Worm (Caenorhabditis elegans) whole organism, mixed stage, embryonic: Measurements from ENCODE around the gene Y71H10B.1.
A peak's percentile ranks its signal among the peaks of the same experiment; 100 is the strongest.

Source experiments
- M03D4.4 ChIP-seq: sonication (generic microtip); optimal IDR thresholded peaks from 2 replicates; lab custom pipeline; 2017; ENCODE audit warnings: mild to moderate bottlenecking, missing genetic modification characterization, missing compliant biosample characterization
- bed-3 ChIP-seq: fragments of 200-800 bp; sonication (Bioruptor generic); optimal IDR thresholded peaks from 3 replicates; lab custom pipeline; 2018; ENCODE audit warnings: mild to moderate bottlenecking, missing genetic modification characterization, moderate library complexity, missing compliant biosample characterization
- blmp-1 ChIP-seq: fragments of 150-350 bp; optimal IDR thresholded peaks from 2 replicates; lab custom pipeline; 2014; ENCODE audit warnings: missing biosample characterization, missing genetic modification characterization
- ceh-39 ChIP-seq: fragments of 150-350 bp; optimal IDR thresholded peaks from 2 replicates; lab custom pipeline; 2014; ENCODE audit warnings: missing biosample characterization, missing genetic modification characterization
- ceh-43 ChIP-seq: fragments of 200-800 bp; sonication (Bioruptor generic); optimal IDR thresholded peaks from 2 replicates; lab custom pipeline; 2018; ENCODE audit warnings: mild to moderate bottlenecking, missing genetic modification characterization, moderate library complexity, missing compliant biosample characterization
- ceh-83 ChIP-seq: fragments of 200-800 bp; sonication (Bioruptor generic); optimal IDR thresholded peaks from 2 replicates; lab custom pipeline; 2018; ENCODE audit warnings: mild to moderate bottlenecking, missing genetic modification characterization, missing compliant biosample characterization
- ces-1 ChIP-seq: fragments of 150-350 bp; optimal IDR thresholded peaks from 2 replicates; lab custom pipeline; 2014; ENCODE audit warnings: missing biosample characterization, missing genetic modification reagents, missing genetic modification characterization
- cnd-1 ChIP-seq: fragments of 200-800 bp; sonication (Bioruptor generic); optimal IDR thresholded peaks from 2 replicates; lab custom pipeline; 2018; ENCODE audit warnings: mild to moderate bottlenecking, missing genetic modification characterization, missing compliant biosample characterization
- drap-1 ChIP-seq: fragments of 200-800 bp; sonication (Bioruptor generic); optimal IDR thresholded peaks from 3 replicates; lab custom pipeline; 2018; ENCODE audit warnings: mild to moderate bottlenecking, missing genetic modification characterization, missing compliant biosample characterization
- elt-1 ChIP-seq: sonication (generic microtip); optimal IDR thresholded peaks from 2 replicates; lab custom pipeline; 2017; ENCODE audit warnings: missing genetic modification characterization, mild to moderate bottlenecking, missing compliant biosample characterization, antibody characterized with exemption, moderate library complexity, borderline replicate concordance; ENCODE audit not compliant: insufficient read depth
- elt-3 ChIP-seq: fragments of 150-350 bp; optimal IDR thresholded peaks from 2 replicates; lab custom pipeline; 2014; ENCODE audit warnings: missing biosample characterization, missing genetic modification characterization
- flh-1 ChIP-seq: fragments of 200-800 bp; sonication (Bioruptor generic); optimal IDR thresholded peaks from 2 replicates; lab custom pipeline; 2018; ENCODE audit warnings: mild to moderate bottlenecking, missing genetic modification characterization, moderate library complexity, missing compliant biosample characterization
- ham-2 ChIP-seq: fragments of 200-800 bp; sonication (Bioruptor generic); optimal IDR thresholded peaks from 2 replicates; lab custom pipeline; 2018; ENCODE audit warnings: mild to moderate bottlenecking, missing genetic modification characterization, missing compliant biosample characterization
- hlh-1 ChIP-seq: fragments of 150-350 bp; optimal IDR thresholded peaks from 2 replicates; lab custom pipeline; 2014; ENCODE audit warnings: missing biosample characterization, missing genetic modification reagents, missing genetic modification characterization
- lin-13 ChIP-seq: fragments of 150-350 bp; optimal IDR thresholded peaks from 2 replicates; lab custom pipeline; 2014; ENCODE audit warnings: missing biosample characterization, missing genetic modification characterization
- lin-32 ChIP-seq: fragments of 200-800 bp; sonication (Bioruptor generic); optimal IDR thresholded peaks from 2 replicates; lab custom pipeline; 2018; ENCODE audit warnings: mild to moderate bottlenecking, missing genetic modification characterization, missing compliant biosample characterization
- lsy-2 ChIP-seq: fragments of 150-350 bp; optimal IDR thresholded peaks from 2 replicates; lab custom pipeline; 2014; ENCODE audit warnings: missing biosample characterization, missing genetic modification characterization
- mab-5 ChIP-seq: fragments of 150-350 bp; optimal IDR thresholded peaks from 2 replicates; lab custom pipeline; 2014; ENCODE audit warnings: missing biosample characterization, missing genetic modification characterization
- mep-1 ChIP-seq: fragments of 150-350 bp; optimal IDR thresholded peaks from 2 replicates; lab custom pipeline; 2017; ENCODE audit warnings: missing biosample characterization, missing genetic modification reagents, missing genetic modification characterization, inconsistent platforms
- mls-2 ChIP-seq: sonication (generic microtip); optimal IDR thresholded peaks from 2 replicates; lab custom pipeline; 2016; ENCODE audit warnings: mild to moderate bottlenecking, missing genetic modification characterization, moderate library complexity, missing compliant biosample characterization
- nhr-12 ChIP-seq: fragments of 150-350 bp; optimal IDR thresholded peaks from 2 replicates; lab custom pipeline; 2014; ENCODE audit warnings: missing biosample characterization, missing genetic modification characterization
- nhr-2 ChIP-seq: fragments of 150-350 bp; optimal IDR thresholded peaks from 2 replicates; lab custom pipeline; 2014; ENCODE audit warnings: missing biosample characterization, missing genetic modification characterization
- nhr-237 ChIP-seq: fragments of 150-350 bp; optimal IDR thresholded peaks from 2 replicates; lab custom pipeline; 2014; ENCODE audit warnings: missing biosample characterization, missing genetic modification characterization
- nhr-28 ChIP-seq: fragments of 150-350 bp; optimal IDR thresholded peaks from 2 replicates; lab custom pipeline; 2014; ENCODE audit warnings: missing biosample characterization, missing genetic modification characterization
- nhr-76 ChIP-seq: sonication (generic microtip); optimal IDR thresholded peaks from 2 replicates; lab custom pipeline; 2017; ENCODE audit warnings: missing biosample characterization, missing genetic modification characterization
- pha-4 ChIP-seq: fragments of 150-350 bp; optimal IDR thresholded peaks from 2 replicates; lab custom pipeline; 2018; ENCODE audit warnings: missing biosample characterization, missing genetic modification reagents, missing genetic modification characterization
- sem-2 ChIP-seq: fragments of 200-800 bp; sonication (Bioruptor generic); optimal IDR thresholded peaks from 2 replicates; lab custom pipeline; 2018; ENCODE audit warnings: mild to moderate bottlenecking, missing genetic modification characterization, missing compliant biosample characterization
- snpc-4 ChIP-seq: fragments of 150-350 bp; optimal IDR thresholded peaks from 2 replicates; lab custom pipeline; 2014; ENCODE audit warnings: missing biosample characterization, missing genetic modification characterization
- sptf-1 ChIP-seq: sonication (generic microtip); optimal IDR thresholded peaks from 2 replicates; lab custom pipeline; 2017; ENCODE audit warnings: mild to moderate bottlenecking, missing genetic modification characterization, moderate library complexity, missing compliant biosample characterization
- tbx-8 ChIP-seq: fragments of 200-800 bp; sonication (Bioruptor generic); optimal IDR thresholded peaks from 2 replicates; lab custom pipeline; 2018; ENCODE audit warnings: mild to moderate bottlenecking, missing genetic modification characterization, moderate library complexity, missing compliant biosample characterization
- unc-120 ChIP-seq: sonication (generic microtip); optimal IDR thresholded peaks from 2 replicates; lab custom pipeline; 2017; ENCODE audit warnings: missing genetic modification characterization, missing compliant biosample characterization; ENCODE audit not compliant: poor library complexity, severe bottlenecking
- unc-39 ChIP-seq: fragments of 150-350 bp; optimal IDR thresholded peaks from 2 replicates; lab custom pipeline; 2014; ENCODE audit warnings: missing biosample characterization, missing genetic modification characterization
- unc-62 ChIP-seq: fragments of 150-350 bp; optimal IDR thresholded peaks from 2 replicates; lab custom pipeline; 2014; ENCODE audit warnings: missing biosample characterization, missing genetic modification reagents, missing genetic modification characterization
- zip-8 ChIP-seq: fragments of 150-350 bp; optimal IDR thresholded peaks from 2 replicates; lab custom pipeline; 2014; ENCODE audit warnings: missing biosample characterization, missing genetic modification characterization
- ztf-11 ChIP-seq: fragments of 150-350 bp; optimal IDR thresholded peaks from 2 replicates; lab custom pipeline; 2014; ENCODE audit warnings: missing biosample characterization, missing genetic modification characterization

The Y71H10B.1 gene

DNA sequence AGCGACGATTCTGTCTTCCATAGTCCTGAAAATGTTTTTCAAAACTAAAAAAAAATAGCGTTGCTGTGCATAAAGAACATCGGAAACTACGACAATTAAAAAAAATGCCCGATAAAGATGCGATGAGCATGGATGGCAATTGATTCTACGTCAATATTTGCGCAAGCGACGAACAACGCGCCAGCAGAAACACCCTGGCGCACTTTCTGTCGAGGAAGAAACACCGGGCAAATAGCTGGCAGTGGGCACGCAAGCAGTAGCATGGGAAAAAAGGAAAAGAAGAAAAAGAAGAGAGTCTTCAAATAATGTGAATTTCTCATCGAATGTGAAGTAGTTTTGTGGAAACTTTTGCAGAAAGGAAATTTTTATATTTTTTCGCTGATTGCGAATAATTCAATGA lies 30.5 kb downstream of the Y71H10B.1 start, which contains the start of gene C14A11.9:
TSS of gene C14A11.9 (minus strand) at position 27 of the 400 bp plus-strand sequence.
- TF ChIP-seq sptf-1 (tag; lab: Kevin White, UChicago) (peak; percentile 85), tbx-8 (peak; percentile 42), unc-120 (tag; lab: Kevin White, UChicago) (peak; percentile 75), ztf-11 (tag; lab: Kevin White, UChicago) (no peak), nhr-237 (peak; percentile 77), elt-3 (tag; lab: Kevin White, UChicago) (no peak), lsy-2 (tag; lab: Kevin White, UChicago) (peak; percentile 76), drap-1 (GFP tag; lab: Kevin White, UChicago) (peak; percentile 74), blmp-1 (tag; lab: Kevin White, UChicago) (no peak), ces-1 (GFP tag; lab: Kevin White, UChicago) (peak; percentile 56), nhr-2 (tag; lab: Kevin White, UChicago) (no peak), ham-2 (peak; percentile 50), mls-2 (peak; percentile 86), bed-3 (GFP tag; lab: Kevin White, UChicago) (peak; percentile 10), mab-5 (tag; lab: Kevin White, UChicago) (no peak), lin-32 (GFP tag; lab: Kevin White, UChicago) (peak; percentile 45), unc-62 (peak; percentile 21), flh-1 (no peak), pha-4 (tag; lab: Kevin White, UChicago) (peak; percentile 72), zip-8 (no peak), unc-39 (tag; lab: Kevin White, UChicago) (no peak), hlh-1 (peak; percentile 40), nhr-28 (tag; lab: Kevin White, UChicago) (no peak), elt-1 (tag; lab: Kevin White, UChicago) (no peak), ceh-83 (GFP tag; lab: Kevin White, UChicago) (peak; percentile 61), nhr-76 (no peak), lin-13 (tag; lab: Kevin White, UChicago) (peak; percentile 79), mep-1 (tag; lab: Kevin White, UChicago) (peak; percentile 92), ceh-39 (no peak), cnd-1 (tag; lab: Kevin White, UChicago) (peak; percentile 65), ceh-43 (GFP tag; lab: Kevin White, UChicago) (peak; percentile 57), snpc-4 (tag; lab: Kevin White, UChicago) (no peak), nhr-12 (tag; lab: Kevin White, UChicago) (no peak), M03D4.4 (peak; percentile 79)

DNA sequence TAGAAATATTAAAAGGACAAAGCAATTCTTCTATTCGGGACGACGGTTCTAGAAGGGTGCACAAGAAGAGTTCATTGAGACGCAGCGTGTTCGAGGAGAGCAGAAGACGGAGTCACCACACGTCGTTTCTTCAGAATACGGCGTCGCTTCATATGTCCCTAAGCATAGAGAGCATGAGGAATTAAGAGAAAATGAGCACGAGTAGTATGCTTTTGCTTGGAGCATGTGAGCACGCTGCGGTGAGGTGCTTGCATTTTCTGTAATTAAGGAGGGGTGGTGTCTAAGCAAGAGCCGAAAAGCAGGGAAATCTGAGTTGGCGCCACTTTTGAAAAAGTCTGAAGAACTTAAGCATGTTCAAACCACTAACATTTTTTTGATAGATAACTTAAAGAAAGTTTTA lies 32.7 kb downstream of the Y71H10B.1 start, which contains the start of gene C14A11.5:
TSS of gene C14A11.5 (minus strand) at position 139 of the 400 bp plus-strand sequence.
- TF ChIP-seq unc-120 (tag; lab: Kevin White, UChicago) (no peak), ceh-39 (no peak), ces-1 (GFP tag; lab: Kevin White, UChicago) (peak; percentile 23), sptf-1 (tag; lab: Kevin White, UChicago) (peak; percentile 25), ceh-43 (GFP tag; lab: Kevin White, UChicago) (no peak)

DNA sequence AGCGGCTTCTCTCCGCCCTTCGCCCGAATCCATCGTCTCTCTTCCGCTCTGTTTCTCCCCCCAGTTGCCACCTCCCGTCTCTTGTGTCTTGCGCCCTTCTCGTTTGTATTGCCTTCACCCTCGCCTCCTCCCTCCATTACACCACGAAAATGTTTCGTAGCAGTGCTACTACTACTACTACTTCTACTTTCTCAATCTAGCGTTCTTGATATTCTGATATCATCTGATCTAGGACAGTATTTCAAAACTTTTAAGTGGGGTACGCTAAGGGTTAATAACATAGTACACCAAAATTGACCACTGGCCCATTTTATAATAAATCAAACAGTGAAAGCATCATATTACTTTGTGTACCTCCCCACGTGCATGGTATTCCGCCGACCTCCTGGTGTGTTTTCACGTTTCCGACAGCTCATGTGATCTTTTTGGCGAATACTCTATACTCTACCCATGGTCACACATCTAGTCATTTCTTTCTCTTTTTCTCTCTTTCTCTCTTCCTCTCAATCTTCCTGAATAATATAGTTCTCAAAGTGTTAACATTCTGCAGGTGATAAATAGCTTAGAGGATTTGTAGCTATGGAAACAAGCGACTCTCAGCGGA lies 37.4 kb downstream of the Y71H10B.1 start, which contains the start of gene C14A11.2:
TSS of gene C14A11.2 (plus strand) at position 551 of the 604 bp plus-strand sequence.
- TF ChIP-seq blmp-1 (tag; lab: Kevin White, UChicago), result peak; percentile 1
- TF ChIP-seq sem-2 (GFP tag; lab: Kevin White, UChicago), result no peak

DNA sequence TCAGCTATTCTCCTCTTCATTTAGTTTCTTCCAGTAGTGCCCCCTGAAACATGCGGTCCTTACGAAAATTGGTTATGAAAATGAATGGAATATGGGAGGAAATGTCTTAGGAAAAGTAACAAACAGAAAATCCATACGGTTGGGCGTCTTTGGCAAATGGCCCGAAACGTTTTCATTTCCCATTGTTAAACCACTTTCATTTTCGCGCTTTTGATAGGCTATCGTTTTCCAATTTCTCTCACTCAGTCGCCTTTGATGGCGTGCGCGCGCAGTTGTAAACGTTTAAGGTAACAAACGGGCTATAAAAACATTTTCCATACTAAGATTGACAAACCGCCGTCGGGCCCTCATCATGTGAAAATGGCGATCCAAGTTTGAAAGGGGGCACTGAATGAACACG lies 45.0 kb downstream of the Y71H10B.1 start:
- TF ChIP-seq blmp-1 (tag; lab: Kevin White, UChicago) (peak; percentile 18), ces-1 (GFP tag; lab: Kevin White, UChicago) (no peak)
- TF ChIP-seq, all 35 proteins: peak for 1
